Worm (Caenorhabditis elegans): ENCODE data around the gene let-268.

The let-268 gene

DNA sequence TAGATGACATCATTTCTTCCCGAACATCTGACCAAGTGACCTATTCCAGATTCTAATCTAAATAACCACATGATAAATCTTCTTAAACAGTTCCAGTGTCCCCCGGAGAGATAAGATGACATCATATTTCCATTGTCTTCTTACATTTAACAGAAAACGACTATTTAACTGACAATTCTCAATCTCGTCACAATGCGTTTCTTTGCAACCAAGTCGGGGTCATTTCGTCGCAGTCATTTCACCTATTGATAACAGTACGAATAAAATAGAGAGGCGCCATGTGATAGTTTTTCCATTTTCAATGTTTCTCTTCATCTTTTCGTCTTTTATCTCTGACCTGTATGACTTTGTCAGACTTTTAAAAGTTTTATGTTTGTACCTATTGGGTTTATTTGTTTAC lies 10.7 kb downstream of the let-268 start:
- no peak for TF ChIP-seq lin-13 (GFP tag; optimal IDR thresholded peaks at IDR 0.05)
- no peak for TF ChIP-seq skn-1 (tag; optimal IDR thresholded peaks at IDR 0.05)
- no peak for TF ChIP-seq Y55F3AM.14 (GFP tag; optimal IDR thresholded peaks at IDR 0.05)
- TF ChIP-seq gmeb-1 (tag; optimal IDR thresholded peaks at IDR 0.05): peak; percentile 37
- TF ChIP-seq aly-2 (tag; optimal IDR thresholded peaks at IDR 0.05): no peak
- TF ChIP-seq R02D3.7 (tag; optimal IDR thresholded peaks at IDR 0.05): no peak
- peak; percentile 54 for TF ChIP-seq nhr-25 (tag; optimal IDR thresholded peaks at IDR 0.05)
- TF ChIP-seq sma-3 (GFP tag; optimal IDR thresholded peaks at IDR 0.05): peak; percentile 67
- TF ChIP-seq nhr-77 (tag; optimal IDR thresholded peaks at IDR 0.05): no peak
- TF ChIP-seq mdl-1 (tag; optimal IDR thresholded peaks at IDR 0.05): no peak
- no peak for TF ChIP-seq ZK546.5 (tag; optimal IDR thresholded peaks at IDR 0.05)
- peak; percentile 56 for TF ChIP-seq fos-1 (tag; optimal IDR thresholded peaks at IDR 0.05)
- TF ChIP-seq nhr-237 (tag; optimal IDR thresholded peaks at IDR 0.05): no peak
- no peak for TF ChIP-seq ztf-4 (tag; optimal IDR thresholded peaks at IDR 0.05)
- TF ChIP-seq ama-1 (optimal IDR thresholded peaks at IDR 0.05): no peak
- TF ChIP-seq nhr-6 (tag; optimal IDR thresholded peaks at IDR 0.05): no peak
- TF ChIP-seq unc-62 (GFP tag; optimal IDR thresholded peaks at IDR 0.05): no peak
- TF ChIP-seq lin-11 (tag; optimal IDR thresholded peaks at IDR 0.05): no peak
- TF ChIP-seq nhr-23 (tag; optimal IDR thresholded peaks at IDR 0.05): no peak
- no peak for TF ChIP-seq C34F6.9 (tag; optimal IDR thresholded peaks at IDR 0.05)
- no peak for TF ChIP-seq elt-1 (tag; optimal IDR thresholded peaks at IDR 0.05)
- peak; percentile 42 for TF ChIP-seq blmp-1 (tag; optimal IDR thresholded peaks at IDR 0.05; ENCODE audit: insufficient read depth)
- peak; percentile 36 for TF ChIP-seq nhr-129 (tag; optimal IDR thresholded peaks at IDR 0.05)
- TF ChIP-seq F13H6.1 (tag; optimal IDR thresholded peaks at IDR 0.05): peak; percentile 29
- no peak for TF ChIP-seq unc-55 (GFP tag; optimal IDR thresholded peaks at IDR 0.05)
- TF ChIP-seq lsy-2 (tag; optimal IDR thresholded peaks at IDR 0.05): peak in 1 of 2 experiments; percentile 60
- no peak for TF ChIP-seq sem-4 (tag; optimal IDR thresholded peaks at IDR 0.05)
- TF ChIP-seq alr-1 (tag; optimal IDR thresholded peaks at IDR 0.05): no peak
- no peak for TF ChIP-seq ceh-16 (tag; optimal IDR thresholded peaks at IDR 0.05)
- no peak for TF ChIP-seq dmd-4 (tag; optimal IDR thresholded peaks at IDR 0.05)
- peak; percentile 52 for TF ChIP-seq crh-2 (tag; optimal IDR thresholded peaks at IDR 0.05)
- TF ChIP-seq ztf-1 (GFP tag; conservative IDR thresholded peaks at IDR 0.05): no peak
- no peak for TF ChIP-seq egl-27 (tag; optimal IDR thresholded peaks at IDR 0.05)
- TF ChIP-seq mab-5 (tag; optimal IDR thresholded peaks at IDR 0.05): no peak
- TF ChIP-seq snpc-4 (tag; optimal IDR thresholded peaks at IDR 0.05): no peak
- TF ChIP-seq nhr-10 (tag; optimal IDR thresholded peaks at IDR 0.05): no peak
- TF ChIP-seq zag-1 (tag; optimal IDR thresholded peaks at IDR 0.05): no peak
- no peak for TF ChIP-seq lin-39 (tag; optimal IDR thresholded peaks at IDR 0.05)
- TF ChIP-seq unc-39 (tag; optimal IDR thresholded peaks at IDR 0.05): no peak
- TF ChIP-seq mbf-1 (tag; optimal IDR thresholded peaks at IDR 0.05): no peak
- TF ChIP-seq ceh-82 (tag; optimal IDR thresholded peaks at IDR 0.05): no peak
- no peak for TF ChIP-seq elt-3 (tag; optimal IDR thresholded peaks at IDR 0.05)
- no peak for TF ChIP-seq ztf-11 (tag; optimal IDR thresholded peaks at IDR 0.05)
- TF ChIP-seq sma-9 (GFP tag; optimal IDR thresholded peaks at IDR 0.05): peak; percentile 76
- TF ChIP-seq sma-9 (tag; optimal IDR thresholded peaks at IDR 0.05): no peak
- no peak for TF ChIP-seq nhr-11 (tag; optimal IDR thresholded peaks at IDR 0.05)
- peak; percentile 54 for TF ChIP-seq nhr-21 (tag; optimal IDR thresholded peaks at IDR 0.05)
- no peak for TF ChIP-seq nhr-12 (tag; optimal IDR thresholded peaks at IDR 0.05)
- TF ChIP-seq peb-1 (tag; optimal IDR thresholded peaks at IDR 0.05): no peak

ce11 chrII:10028195-10028594 lies 11.6 kb downstream of the let-268 start, which contains the start of gene F52H3.6:
F52H3.6 (minus strand) TSS chrII:10028422.
- TF ChIP-seq fos-1 (tag; optimal IDR thresholded peaks at IDR 0.05) (peak; percentile 14), ceh-16 (tag; optimal IDR thresholded peaks at IDR 0.05) (no peak), elt-1 (tag; optimal IDR thresholded peaks at IDR 0.05) (no peak), nhr-129 (tag; optimal IDR thresholded peaks at IDR 0.05) (peak; percentile 3), sem-4 (tag; optimal IDR thresholded peaks at IDR 0.05) (no peak)
